In the genomic region with DNA sequence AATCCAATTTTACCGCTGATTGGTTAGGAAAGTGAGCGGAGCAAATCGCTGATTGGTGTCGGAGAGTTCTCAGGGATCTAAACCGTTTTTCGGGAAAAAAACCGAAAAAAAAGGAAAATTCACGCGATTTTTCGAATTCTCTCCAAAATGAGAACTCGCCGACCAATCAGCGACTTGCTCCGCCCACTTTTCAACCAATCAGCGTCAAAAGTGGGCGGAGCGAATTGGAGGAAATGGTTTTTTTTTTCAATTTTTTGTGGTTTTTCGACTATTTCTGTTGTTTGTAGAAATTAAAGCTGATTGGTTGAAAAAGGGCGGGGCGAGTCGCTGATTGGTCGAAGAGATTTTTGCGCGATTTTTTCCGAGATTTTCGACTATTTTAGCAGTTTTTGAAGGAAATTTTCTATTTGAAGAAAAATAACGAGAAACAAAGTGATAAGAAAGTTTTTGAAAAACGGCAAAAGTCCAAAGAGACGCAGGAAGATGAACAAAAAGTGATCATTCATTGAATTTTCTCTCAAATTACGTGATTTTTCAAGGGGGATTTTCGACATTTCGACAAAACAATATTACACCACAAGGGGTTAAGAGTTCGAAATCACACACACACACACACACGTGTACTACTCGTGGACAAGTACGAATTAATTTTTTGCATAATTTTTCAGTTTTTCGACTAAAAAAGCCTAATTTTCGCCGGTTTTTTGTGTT, we compare ENCODE assay signal across 6 worm cellular contexts.
TF ChIP-seq lines count a peak whose summit lies in the region.

No protein-coding gene starts in this region.

TF ChIP-seq in whole organism, L1 larva, 84 proteins besides CTCF, POLR2A, EP300 and RAD21:
- TF ChIP-seq nhr-71 (tag; optimal IDR thresholded peaks at IDR 0.05; lab: Kevin White, UChicago) (peak; percentile 17), nhr-19 (GFP tag; conservative IDR thresholded peaks at IDR 0.05; lab: Robert Waterston, UW) (peak; percentile 34; the same call in 1 of the 2 replicates), lin-35 (GFP tag; optimal IDR thresholded peaks at IDR 0.05; lab: Kevin White, UChicago) (peak in 1 of 2 experiments; percentile 15), efl-3 (GFP tag; optimal IDR thresholded peaks at IDR 0.05; lab: Kevin White, UChicago) (no peak), dpl-1 (GFP tag; optimal IDR thresholded peaks at IDR 0.05; lab: Kevin White, UChicago) (no peak), snu-23 (GFP tag; optimal IDR thresholded peaks at IDR 0.05; lab: Kevin White, UChicago) (peak; percentile 42), lsy-2 (tag; optimal IDR thresholded peaks at IDR 0.05; lab: Kevin White, UChicago) (peak in 1 of 2 experiments; percentile 11), rnt-1 (tag; optimal IDR thresholded peaks at IDR 0.05; lab: Kevin White, UChicago) (peak; percentile 36), pqm-1 (tag; optimal IDR thresholded peaks at IDR 0.05; lab: Kevin White, UChicago) (no peak), nhr-237 (tag; optimal IDR thresholded peaks at IDR 0.05; lab: Kevin White, UChicago) (no peak)

TF ChIP-seq in whole organism, L2 larva, 48 proteins besides CTCF, POLR2A, EP300 and RAD21:
- no peak for TF ChIP-seq peb-1 (tag; optimal IDR thresholded peaks at IDR 0.05; lab: Kevin White, UChicago)
- TF ChIP-seq ztf-4 (tag; optimal IDR thresholded peaks at IDR 0.05; lab: Kevin White, UChicago): no peak
- no peak for TF ChIP-seq nhr-12 (tag; optimal IDR thresholded peaks at IDR 0.05; lab: Kevin White, UChicago)
- TF ChIP-seq lsy-2 (tag; optimal IDR thresholded peaks at IDR 0.05; lab: Kevin White, UChicago): peak in 1 of 2 experiments; percentile 6
- no peak for TF ChIP-seq R02D3.7 (tag; optimal IDR thresholded peaks at IDR 0.05; lab: Kevin White, UChicago)
- peak; percentile 44 for TF ChIP-seq nhr-129 (tag; optimal IDR thresholded peaks at IDR 0.05; lab: Kevin White, UChicago)
- TF ChIP-seq nhr-23 (tag; optimal IDR thresholded peaks at IDR 0.05; lab: Kevin White, UChicago): no peak
- no peak for TF ChIP-seq lin-39 (tag; optimal IDR thresholded peaks at IDR 0.05; lab: Kevin White, UChicago)
- no peak for TF ChIP-seq nhr-21 (tag; optimal IDR thresholded peaks at IDR 0.05; lab: Kevin White, UChicago)
TF ChIP-seq in whole organism, L2 larva: peak in this region for 2.

TF ChIP-seq in whole organism, L3 larva, 47 proteins besides CTCF, POLR2A, EP300 and RAD21:
- TF ChIP-seq egl-5 (tag; optimal IDR thresholded peaks at IDR 0.05; lab: Kevin White, UChicago) (no peak), nfya-1 (tag; optimal IDR thresholded peaks at IDR 0.05; lab: Kevin White, UChicago; ENCODE audit: insufficient read depth) (peak; percentile 92), zag-1 (tag; optimal IDR thresholded peaks at IDR 0.05; lab: Kevin White, UChicago) (no peak)

TF ChIP-seq in whole organism, L4 larva, 104 proteins besides CTCF, POLR2A, EP300 and RAD21:
- TF ChIP-seq zfp-3 (GFP tag; conservative IDR thresholded peaks at IDR 0.05; lab: Robert Waterston, UW) (no peak), daf-16 (GFP tag; optimal IDR thresholded peaks at IDR 0.05; lab: Kevin White, UChicago) (no peak), daf-16 (tag; optimal IDR thresholded peaks at IDR 0.05; lab: Kevin White, UChicago) (peak; percentile 16), vab-7 (GFP tag; IDR thresholded peaks at IDR 0.05; lab: Robert Waterston, UW) (no peak), zip-2 (tag; optimal IDR thresholded peaks at IDR 0.05; lab: Kevin White, UChicago) (no peak), lim-7 (GFP tag; IDR thresholded peaks at IDR 0.05; lab: Robert Waterston, UW) (no peak), mdl-1 (tag; optimal IDR thresholded peaks at IDR 0.05; lab: Kevin White, UChicago) (no peak), hif-1 (tag; optimal IDR thresholded peaks at IDR 0.05; lab: Kevin White, UChicago) (peak in 1 of 2 experiments; percentile 70), skn-1 (tag; optimal IDR thresholded peaks at IDR 0.05; lab: Kevin White, UChicago) (no peak), aha-1 (tag; lab: Kevin White, UChicago) (peak; percentile 88), attf-4 (tag; optimal IDR thresholded peaks at IDR 0.05; lab: Kevin White, UChicago) (no peak), hlh-30 (tag; optimal IDR thresholded peaks at IDR 0.05; lab: Kevin White, UChicago; ENCODE audit: insufficient read depth) (peak; percentile 30), nhr-28 (tag; optimal IDR thresholded peaks at IDR 0.05; lab: Kevin White, UChicago) (peak; percentile 4)
TF ChIP-seq in whole organism, L4 larva: peak in this region for 5.

TF ChIP-seq in whole organism, late embryonic, 69 proteins besides CTCF, POLR2A, EP300 and RAD21:
- TF ChIP-seq C38D4.7 (GFP tag; optimal IDR thresholded peaks at IDR 0.05; lab: Kevin White, UChicago): no peak
- TF ChIP-seq nfya-1 (tag; optimal IDR thresholded peaks at IDR 0.05; lab: Kevin White, UChicago): peak; percentile 92

TF ChIP-seq in whole organism, young adult, 124 proteins besides CTCF, POLR2A, EP300 and RAD21:
- 0 out of 2 replicates have a peak, but pooled peaks have one; percentile 53 for TF ChIP-seq nfya-2 (GFP tag; IDR thresholded peaks at IDR 0.05; lab: Robert Waterston, UW)
- TF ChIP-seq ztf-26 (tag; optimal IDR thresholded peaks at IDR 0.05; lab: Kevin White, UChicago): no peak
- peak; percentile 93 for TF ChIP-seq nfyb-1 (GFP tag; IDR thresholded peaks at IDR 0.05; lab: Robert Waterston, UW)
- TF ChIP-seq hsf-1 (GFP tag; IDR thresholded peaks at IDR 0.05; lab: Robert Waterston, UW): no peak
